Fruit fly (Drosophila melanogaster): ENCODE results near the gene CG7295.

Gene CG7295

dm6 chr2L:1837717-1838368 is 31.8 kb upstream of the CG7295 start:
- TF ChIP-seq CG33017 (tag; optimal IDR thresholded peaks at IDR 0.05) = no peak
- no peak for TF ChIP-seq cic (GFP tag; optimal IDR thresholded peaks at IDR 0.05)
- TF ChIP-seq bab1 (GFP tag; optimal IDR thresholded peaks at IDR 0.05) = no peak
- no peak for TF ChIP-seq CG7045 (GFP tag; optimal IDR thresholded peaks at IDR 0.05)
- TF ChIP-seq tj (GFP tag; optimal IDR thresholded peaks at IDR 0.05) = no peak
- no peak for TF ChIP-seq Crg-1 (GFP tag; optimal IDR thresholded peaks at IDR 0.05)
- no peak for TF ChIP-seq cnc (optimal IDR thresholded peaks at IDR 0.05)
- TF ChIP-seq CG7101 (tag; optimal IDR thresholded peaks at IDR 0.05) = no peak
- TF ChIP-seq toe (GFP tag; optimal IDR thresholded peaks at IDR 0.05) = no peak
- no peak for TF ChIP-seq Clk (GFP tag; optimal IDR thresholded peaks at IDR 0.05)
- TF ChIP-seq CG14711 (tag; optimal IDR thresholded peaks at IDR 0.05) = no peak
- no peak for TF ChIP-seq CG12768 (GFP tag; optimal IDR thresholded peaks at IDR 0.05)
- no peak for TF ChIP-seq CG1620 (GFP tag; optimal IDR thresholded peaks at IDR 0.05)
- no peak for TF ChIP-seq CG5204 (GFP tag; optimal IDR thresholded peaks at IDR 0.05)
- no peak for TF ChIP-seq Mnt (GFP tag; optimal IDR thresholded peaks at IDR 0.05)
- no peak for TF ChIP-seq kay (GFP tag; ENCODE audit: borderline replicate concordance)
- no peak for TF ChIP-seq CG11617 (GFP tag; optimal IDR thresholded peaks at IDR 0.05)
- no peak for TF ChIP-seq pad (GFP tag; optimal IDR thresholded peaks at IDR 0.05)
- no peak for TF ChIP-seq ovo (GFP tag; optimal IDR thresholded peaks at IDR 0.05)

dm6 chr2L:1839019-1839418 is 30.6 kb upstream of the CG7295 start:
- TF ChIP-seq CG7045 (GFP tag; optimal IDR thresholded peaks at IDR 0.05) (no peak), ovo (GFP tag; optimal IDR thresholded peaks at IDR 0.05) (no peak), Crg-1 (GFP tag; optimal IDR thresholded peaks at IDR 0.05) (no peak), Clk (GFP tag; optimal IDR thresholded peaks at IDR 0.05) (no peak), cnc (optimal IDR thresholded peaks at IDR 0.05) (no peak), CG12768 (GFP tag; optimal IDR thresholded peaks at IDR 0.05) (no peak), bab1 (GFP tag; optimal IDR thresholded peaks at IDR 0.05) (no peak), CG14711 (tag; optimal IDR thresholded peaks at IDR 0.05) (no peak), kay (GFP tag; ENCODE audit: borderline replicate concordance) (no peak), toe (GFP tag; optimal IDR thresholded peaks at IDR 0.05) (no peak), CG11617 (GFP tag; optimal IDR thresholded peaks at IDR 0.05) (no peak), CG5204 (GFP tag; optimal IDR thresholded peaks at IDR 0.05) (no peak)

- TF ChIP-seq Hr96 (GFP tag; optimal IDR thresholded peaks at IDR 0.05) (peak; percentile 3), CG7101 (tag; optimal IDR thresholded peaks at IDR 0.05) (no peak), ovo (GFP tag; optimal IDR thresholded peaks at IDR 0.05) (no peak)
These were observed 7.6 kb upstream of the CG7295 start for dm6 chr2L:1861994-1862393.

dm6 chr2L:1873609-1874096 is 4.0 kb downstream of the CG7295 start:
- TF ChIP-seq toe (GFP tag; optimal IDR thresholded peaks at IDR 0.05) (no peak), bab1 (GFP tag; optimal IDR thresholded peaks at IDR 0.05) (no peak), CG12768 (GFP tag; optimal IDR thresholded peaks at IDR 0.05) (no peak), CG5204 (GFP tag; optimal IDR thresholded peaks at IDR 0.05) (no peak), Mnt (GFP tag; optimal IDR thresholded peaks at IDR 0.05) (no peak), pad (GFP tag; optimal IDR thresholded peaks at IDR 0.05) (no peak), cnc (optimal IDR thresholded peaks at IDR 0.05) (no peak), kay (GFP tag; ENCODE audit: borderline replicate concordance) (no peak), CG11617 (GFP tag; optimal IDR thresholded peaks at IDR 0.05) (no peak), CG7101 (tag; optimal IDR thresholded peaks at IDR 0.05) (no peak), ovo (GFP tag; optimal IDR thresholded peaks at IDR 0.05) (no peak), cic (GFP tag; optimal IDR thresholded peaks at IDR 0.05) (no peak), CG33017 (tag; optimal IDR thresholded peaks at IDR 0.05) (no peak), Crg-1 (GFP tag; optimal IDR thresholded peaks at IDR 0.05) (no peak), CG14711 (tag; optimal IDR thresholded peaks at IDR 0.05) (no peak), tj (GFP tag; optimal IDR thresholded peaks at IDR 0.05) (no peak), CG1620 (GFP tag; optimal IDR thresholded peaks at IDR 0.05) (no peak)

dm6 chr2L:1881380-1881779 is 11.8 kb downstream of the CG7295 start, which contains the start of gene CG31663:
CG31663 (minus strand) TSS chr2L:1881480.
- TF ChIP-seq Hr96 (GFP tag; optimal IDR thresholded peaks at IDR 0.05) (no peak), CG7045 (GFP tag; optimal IDR thresholded peaks at IDR 0.05) (no peak), ovo (GFP tag; optimal IDR thresholded peaks at IDR 0.05) (no peak), CG33017 (tag; optimal IDR thresholded peaks at IDR 0.05) (no peak)

- no peak for TF ChIP-seq CG7101 (tag; optimal IDR thresholded peaks at IDR 0.05)
- TF ChIP-seq cic (GFP tag; optimal IDR thresholded peaks at IDR 0.05) = no peak
- TF ChIP-seq kay (GFP tag; ENCODE audit: borderline replicate concordance) = no peak
- TF ChIP-seq CG11617 (GFP tag; optimal IDR thresholded peaks at IDR 0.05) = no peak
These were observed 13.5 kb downstream of the CG7295 start, which contains the start of gene CG15358 for dm6 chr2L:1883114-1883513. CG15358 (minus strand) TSS chr2L:1883214.

- TF ChIP-seq Clk (GFP tag; optimal IDR thresholded peaks at IDR 0.05) (no peak), tj (GFP tag; optimal IDR thresholded peaks at IDR 0.05) (peak; percentile 76), pad (GFP tag; optimal IDR thresholded peaks at IDR 0.05) (no peak), cic (GFP tag; optimal IDR thresholded peaks at IDR 0.05) (peak; percentile 71), CG33017 (tag; optimal IDR thresholded peaks at IDR 0.05) (peak; percentile 21), CG14711 (tag; optimal IDR thresholded peaks at IDR 0.05) (peak; percentile 15), Crg-1 (GFP tag; optimal IDR thresholded peaks at IDR 0.05) (peak; percentile 66), bab1 (GFP tag; optimal IDR thresholded peaks at IDR 0.05) (peak; percentile 48), ovo (GFP tag; optimal IDR thresholded peaks at IDR 0.05) (no peak), CG1620 (GFP tag; optimal IDR thresholded peaks at IDR 0.05) (peak; percentile 38), CG7045 (GFP tag; optimal IDR thresholded peaks at IDR 0.05) (peak; percentile 16), Hr96 (GFP tag; optimal IDR thresholded peaks at IDR 0.05) (peak; percentile 34), CG12768 (GFP tag; optimal IDR thresholded peaks at IDR 0.05) (peak; percentile 83), CG5204 (GFP tag; optimal IDR thresholded peaks at IDR 0.05) (no peak), toe (GFP tag; optimal IDR thresholded peaks at IDR 0.05) (peak; percentile 16), CG7101 (tag; optimal IDR thresholded peaks at IDR 0.05) (peak; percentile 38), Mnt (GFP tag; optimal IDR thresholded peaks at IDR 0.05) (peak; percentile 81), CG11617 (GFP tag; optimal IDR thresholded peaks at IDR 0.05) (peak; percentile 43), kay (GFP tag; ENCODE audit: borderline replicate concordance) (no peak)
These were observed 14.9 kb downstream of the CG7295 start, which contains the start of gene Wdr62 for dm6 chr2L:1884409-1885082. Wdr62 (plus strand) TSS chr2L:1884622.

Data from whole organism, adult.